Fruit fly (Drosophila melanogaster) whole organism, prepupa: Measurements from ENCODE around the gene CG8001.
A peak's percentile ranks its signal among the peaks of the same experiment; 100 is the strongest.

Source experiments
- Blimp-1 ChIP-seq: fragments of 200-800 bp; sonication (Bioruptor generic); optimal IDR thresholded peaks from 3 replicates; lab custom pipeline; 2017; ENCODE audit warnings: missing biosample characterization, missing genetic modification characterization, mild to moderate bottlenecking, moderate library complexity, missing genetic modification reagents
- CG10669 ChIP-seq: fragments of 200-800 bp; sonication (Bioruptor generic); optimal IDR thresholded peaks from 3 replicates; lab custom pipeline; 2018; ENCODE audit warnings: missing biosample characterization, mild to moderate bottlenecking, missing genetic modification characterization, moderate library complexity
- CG11294 ChIP-seq: fragments of 200-800 bp; sonication (Bioruptor generic); IDR thresholded peaks from 2 replicates; pipeline ENCODE4 v1.3.6; 2022; ENCODE audit warnings: missing biosample characterization, missing genetic modification characterization
- CG15336 ChIP-seq: fragments of 200-800 bp; sonication (Bioruptor generic); IDR thresholded peaks from 2 replicates; pipeline ENCODE4 v1.3.6; 2022; ENCODE audit warnings: missing biosample characterization, missing genetic modification characterization
- CG1621 ChIP-seq: fragments of 200-800 bp; sonication (Bioruptor generic); optimal IDR thresholded peaks from 3 replicates; lab custom pipeline; 2018; ENCODE audit warnings: missing biosample characterization, mild to moderate bottlenecking, missing genetic modification characterization
- CG31627 ChIP-seq: fragments of 200-800 bp; sonication (Bioruptor generic); optimal IDR thresholded peaks from 3 replicates; lab custom pipeline; 2016; ENCODE audit warnings: missing biosample characterization, missing genetic modification characterization
- CG32006 ChIP-seq: fragments of 200-800 bp; sonication (Bioruptor generic); optimal IDR thresholded peaks from 3 replicates; lab custom pipeline; 2017; ENCODE audit warnings: missing biosample characterization, mild to moderate bottlenecking, missing genetic modification characterization
- CG3919 ChIP-seq: fragments of 200-800 bp; sonication (Bioruptor generic); optimal IDR thresholded peaks from 3 replicates; lab custom pipeline; 2016; ENCODE audit warnings: missing biosample characterization, missing genetic modification characterization
- CG6163 ChIP-seq: fragments of 200-800 bp; sonication (Bioruptor generic); IDR thresholded peaks from 3 replicates; pipeline ENCODE4 v1.3.6; 2022; ENCODE audit warnings: missing biosample characterization, missing genetic modification characterization
- CG6808 ChIP-seq: fragments of 200-800 bp; sonication (Bioruptor generic); optimal IDR thresholded peaks from 3 replicates; lab custom pipeline; 2017; ENCODE audit warnings: missing biosample characterization, missing genetic modification characterization, mild to moderate bottlenecking, moderate library complexity, missing genetic modification reagents
- CG6854 ChIP-seq: fragments of 200-800 bp; sonication (Bioruptor generic); optimal IDR thresholded peaks from 2 replicates; lab custom pipeline; 2017; ENCODE audit warnings: missing biosample characterization, mild to moderate bottlenecking, missing genetic modification characterization
- CG7368 ChIP-seq: fragments of 200-800 bp; sonication (Bioruptor generic); optimal IDR thresholded peaks from 3 replicates; lab custom pipeline; 2016; ENCODE audit warnings: missing biosample characterization, missing genetic modification characterization
- CG8119 ChIP-seq: fragments of 200-800 bp; sonication (Bioruptor generic); IDR thresholded peaks from 3 replicates; pipeline ENCODE4 v1.3.6; 2022; ENCODE audit warnings: missing biosample characterization, missing genetic modification characterization
- CG8319 ChIP-seq: fragments of 200-800 bp; sonication (Bioruptor generic); optimal IDR thresholded peaks from 3 replicates; lab custom pipeline; 2016; ENCODE audit warnings: missing biosample characterization, missing genetic modification characterization
- CG8632 ChIP-seq: fragments of 200-800 bp; sonication (Bioruptor generic); optimal IDR thresholded peaks from 3 replicates; lab custom pipeline; 2016; ENCODE audit warnings: missing biosample characterization, missing genetic modification characterization
- CG9139 ChIP-seq: fragments of 200-800 bp; sonication (Bioruptor generic); optimal IDR thresholded peaks from 3 replicates; lab custom pipeline; 2017; ENCODE audit warnings: missing biosample characterization, mild to moderate bottlenecking, missing genetic modification characterization
- Eip78C ChIP-seq: fragments of 200-800 bp; sonication (Bioruptor generic); peaks from one replicate; lab custom pipeline; 2016; ENCODE audit warnings: missing biosample characterization, missing genetic modification characterization
- Eip93F ChIP-seq: fragments of 200-800 bp; sonication (Bioruptor generic); optimal IDR thresholded peaks from 2 replicates; lab custom pipeline; 2016; ENCODE audit warnings: missing biosample characterization, mild to moderate bottlenecking, missing genetic modification characterization
- Hr38 ChIP-seq: sonication (Bioruptor generic); optimal IDR thresholded peaks from 2 replicates; lab custom pipeline; 2016; ENCODE audit warnings: missing biosample characterization, missing genetic modification characterization
- Hr39 ChIP-seq: fragments of 200-800 bp; sonication (Bioruptor generic); optimal IDR thresholded peaks from 2 replicates; lab custom pipeline; 2016; ENCODE audit warnings: missing biosample characterization, missing genetic modification characterization
- Lpt ChIP-seq: fragments of 200-800 bp; sonication (Bioruptor generic); optimal IDR thresholded peaks from 3 replicates; lab custom pipeline; 2016; ENCODE audit warnings: missing biosample characterization, missing genetic modification characterization
- OdsH ChIP-seq: fragments of 200-800 bp; sonication (Bioruptor generic); optimal IDR thresholded peaks from 3 replicates; lab custom pipeline; 2016; ENCODE audit warnings: missing biosample characterization, missing genetic modification characterization
- Smox ChIP-seq: fragments of 200-800 bp; sonication (Bioruptor generic); optimal IDR thresholded peaks from 3 replicates; lab custom pipeline; 2016; ENCODE audit warnings: missing biosample characterization, missing genetic modification characterization
- Sox102F ChIP-seq: fragments of 200-800 bp; sonication (Bioruptor generic); optimal IDR thresholded peaks from 2 replicates; lab custom pipeline; 2016; ENCODE audit warnings: missing biosample characterization, mild to moderate bottlenecking, missing genetic modification characterization
- Sox14 ChIP-seq: fragments of 200-800 bp; sonication (Bioruptor generic); optimal IDR thresholded peaks from 3 replicates; lab custom pipeline; 2016; ENCODE audit warnings: missing biosample characterization, missing genetic modification characterization
- Sox15 ChIP-seq: fragments of 200-800 bp; sonication (Bioruptor generic); optimal IDR thresholded peaks from 3 replicates; lab custom pipeline; 2016; ENCODE audit warnings: missing biosample characterization, missing genetic modification characterization
- acj6 ChIP-seq: fragments of 200-800 bp; sonication (Bioruptor generic); optimal IDR thresholded peaks from 3 replicates; lab custom pipeline; 2016; ENCODE audit warnings: missing biosample characterization, missing genetic modification characterization
- dac ChIP-seq: fragments of 200-800 bp; sonication (Bioruptor generic); optimal IDR thresholded peaks from 2 replicates; lab custom pipeline; 2017; ENCODE audit warnings: missing biosample characterization, mild to moderate bottlenecking, missing genetic modification characterization
- dsx ChIP-seq: fragments of 200-800 bp; optimal IDR thresholded peaks from 3 replicates; lab custom pipeline; 2019; ENCODE audit warnings: missing biosample characterization, mild to moderate bottlenecking, missing genetic modification characterization, moderate library complexity; ENCODE audit not compliant: poor library complexity, severe bottlenecking
- eg ChIP-seq: fragments of 200-800 bp; sonication (Bioruptor generic); IDR thresholded peaks from 3 replicates; pipeline ENCODE4 v1.3.6; 2022; ENCODE audit warnings: missing biosample characterization, missing genetic modification characterization
- esn ChIP-seq: fragments of 200-800 bp; sonication (Bioruptor generic); optimal IDR thresholded peaks from 2 replicates; lab custom pipeline; 2016; ENCODE audit warnings: missing biosample characterization, mild to moderate bottlenecking, missing genetic modification characterization, moderate library complexity
- fd59A ChIP-seq: fragments of 200-800 bp; sonication (Bioruptor generic); optimal IDR thresholded peaks from 2 replicates; lab custom pipeline; 2017; ENCODE audit warnings: missing biosample characterization, mild to moderate bottlenecking, missing genetic modification characterization, missing genetic modification reagents
- fd85E ChIP-seq: fragments of 200-800 bp; sonication (Bioruptor generic); optimal IDR thresholded peaks from 3 replicates; lab custom pipeline; 2016; ENCODE audit warnings: missing biosample characterization, missing genetic modification characterization
- lz ChIP-seq: fragments of 200-800 bp; sonication (Bioruptor generic); optimal IDR thresholded peaks from 3 replicates; lab custom pipeline; 2016; ENCODE audit warnings: missing biosample characterization, missing genetic modification characterization
- pdm3 ChIP-seq: fragments of 200-800 bp; sonication (Bioruptor generic); optimal IDR thresholded peaks from 3 replicates; lab custom pipeline; 2016; ENCODE audit warnings: missing biosample characterization, missing genetic modification characterization
- salr ChIP-seq, 2 experiments: fragments of 200-800 bp; sonication (Bioruptor generic); optimal IDR thresholded peaks; 3 replicates each; lab custom pipeline; 2016 to 2018; ENCODE audit warnings: missing biosample characterization in 2 of 2, missing genetic modification characterization in 2 of 2, mild to moderate bottlenecking in 1 of 2
- ss ChIP-seq, 2 experiments: fragments of 200-800 bp; sonication (Bioruptor generic); optimal IDR thresholded peaks; 2 replicates in 1 of 2; 3 replicates in 1 of 2; lab custom pipeline; 2017 to 2018; ENCODE audit warnings: mild to moderate bottlenecking in 2 of 2, missing biosample characterization in 2 of 2, missing genetic modification characterization in 2 of 2, moderate library complexity in 1 of 2
- svp ChIP-seq: fragments of 200-800 bp; sonication (Bioruptor generic); peaks from one replicate; lab custom pipeline; 2016; ENCODE audit warnings: missing biosample characterization, missing genetic modification characterization
- topi ChIP-seq: fragments of 200-800 bp; sonication (Bioruptor generic); optimal IDR thresholded peaks from 3 replicates; lab custom pipeline; 2016; ENCODE audit warnings: missing biosample characterization, missing genetic modification characterization

The CG8001 gene

dm6 chr3L:1754935-1755334, 1.0 kb upstream of the CG8001 start:
- TF ChIP-seq Lpt (GFP tag; lab: Kevin White, UChicago): no peak
- no peak for TF ChIP-seq topi (GFP tag; lab: Kevin White, UChicago)
- TF ChIP-seq dsx (GFP tag; lab: Kevin White, UChicago): no peak
- no peak for TF ChIP-seq CG8632 (GFP tag; lab: Kevin White, UChicago)
- TF ChIP-seq CG7368 (GFP tag; lab: Kevin White, UChicago): no peak
- peak; percentile 77 for TF ChIP-seq Blimp-1 (GFP tag; lab: Kevin White, UChicago)
- TF ChIP-seq Hr39 (GFP tag; lab: Kevin White, UChicago): no peak

dm6 chr3L:1755458-1755984, 438 bp upstream of the CG8001 start, which contains the start of gene Cht2:
Gene Cht2, minus strand, starts transcription at chr3L:1755934.
- TF ChIP-seq CG6854 (GFP tag; lab: Kevin White, UChicago) (peak; percentile 50), salr (GFP tag; optimal IDR thresholded peaks at IDR 0.05; lab: Kevin White, UChicago) (no peak), pdm3 (GFP tag; lab: Kevin White, UChicago) (no peak), fd85E (GFP tag; lab: Kevin White, UChicago) (no peak), CG1621 (tag; lab: Kevin White, UChicago) (peak; percentile 41), CG6808 (peak; percentile 25), CG32006 (GFP tag; lab: Kevin White, UChicago) (no peak), CG6163 (peak; percentile 68), eg (GFP tag; lab: Robert Waterston, UW) (peak; percentile 67; the same call in 1 of the 3 replicates), CG9139 (GFP tag; lab: Kevin White, UChicago) (peak; percentile 49), Eip93F (GFP tag; lab: Kevin White, UChicago) (peak; percentile 1), dsx (GFP tag; lab: Kevin White, UChicago) (peak; percentile 63), Lpt (GFP tag; lab: Kevin White, UChicago) (peak; percentile 69), CG8119 (peak; percentile 53; the same call in 2 of the 3 replicates), ss (GFP tag; optimal IDR thresholded peaks at IDR 0.05; lab: Kevin White, UChicago) (peak; percentile 42 to 61), Eip78C (GFP tag; lab: Kevin White, UChicago) (peak; percentile 62), Sox102F (peak; percentile 32), CG10669 (no peak), CG11294 (GFP tag; lab: Robert Waterston, UW) (no peak), CG15336 (GFP tag; lab: Robert Waterston, UW) (peak; percentile 54; the same call in 1 of the 2 replicates)

- TF ChIP-seq OdsH (GFP tag; lab: Kevin White, UChicago) (no peak), CG3919 (GFP tag; lab: Kevin White, UChicago) (no peak), CG8119 (no peak), Smox (GFP tag; lab: Kevin White, UChicago) (no peak), CG31627 (GFP tag; lab: Kevin White, UChicago) (no peak), CG6163 (no peak), svp (GFP tag; lab: Kevin White, UChicago) (peak; percentile 9)
These were observed 15.7 kb downstream of the CG8001 start, which contains the start of gene Dhc62B for dm6 chr3L:1771658-1772057. Gene Dhc62B, minus strand, starts transcription at chr3L:1771758.

dm6 chr3L:1772593-1772992, 16.6 kb downstream of the CG8001 start:
- TF ChIP-seq esn (GFP tag; lab: Kevin White, UChicago): no peak
- TF ChIP-seq salr (GFP tag; optimal IDR thresholded peaks at IDR 0.05; lab: Kevin White, UChicago): no peak
- TF ChIP-seq Blimp-1 (GFP tag; lab: Kevin White, UChicago): no peak
- TF ChIP-seq pdm3 (GFP tag; lab: Kevin White, UChicago): no peak
- TF ChIP-seq acj6 (GFP tag; lab: Kevin White, UChicago): no peak
- TF ChIP-seq fd59A (GFP tag; lab: Kevin White, UChicago): no peak
- TF ChIP-seq Eip93F (GFP tag; lab: Kevin White, UChicago): no peak
- no peak for TF ChIP-seq Sox15 (GFP tag; lab: Kevin White, UChicago)
- TF ChIP-seq dac (GFP tag; lab: Kevin White, UChicago): no peak
- TF ChIP-seq CG8319 (GFP tag; lab: Kevin White, UChicago): no peak
- no peak for TF ChIP-seq lz (GFP tag; lab: Kevin White, UChicago)
- TF ChIP-seq CG9139 (GFP tag; lab: Kevin White, UChicago): no peak
- no peak for TF ChIP-seq Sox14 (GFP tag; lab: Kevin White, UChicago)
- TF ChIP-seq CG6854 (GFP tag; lab: Kevin White, UChicago): no peak
- TF ChIP-seq ss (GFP tag; optimal IDR thresholded peaks at IDR 0.05; lab: Kevin White, UChicago): no peak
- TF ChIP-seq Hr38 (GFP tag; lab: Kevin White, UChicago): no peak
- TF ChIP-seq Eip78C (GFP tag; lab: Kevin White, UChicago): no peak
